Fruit fly (Drosophila melanogaster) whole organism, larva: Measurements from ENCODE around the gene Best3.

Experiments
- noc ChIP-seq: fragments of 200-800 bp; sonication (Bioruptor generic); optimal IDR thresholded peaks from 3 replicates; lab custom pipeline; 2019; ENCODE audit warnings: missing biosample characterization, mild to moderate bottlenecking, missing genetic modification characterization, moderate library complexity

Gene Best3

dm6 chr3L:15302685-15303084 lies at the start of gene Best3:
TSS of gene Best3 (minus strand) at chr3L:15302785.
- TF ChIP-seq noc (tag; lab: Kevin White, UChicago): no peak

- no peak for TF ChIP-seq noc (tag; lab: Kevin White, UChicago)
Observed at dm6 chr3L:15352048-15352447, 49.5 kb upstream of the Best3 start.

- TF ChIP-seq noc (tag; lab: Kevin White, UChicago): no peak
Observed at dm6 chr3L:15348759-15349158, 46.2 kb upstream of the Best3 start.

dm6 chr3L:15347695-15348465 lies 45.3 kb upstream of the Best3 start:
- no peak for TF ChIP-seq noc (tag; lab: Kevin White, UChicago)

dm6 chr3L:15344923-15345322 lies 42.3 kb upstream of the Best3 start:
- no peak for TF ChIP-seq noc (tag; lab: Kevin White, UChicago)

- no peak for TF ChIP-seq noc (tag; lab: Kevin White, UChicago)
Observed at dm6 chr3L:15336277-15336821, 33.8 kb upstream of the Best3 start, which contains the start of gene Toll-6. TSS of gene Toll-6 (plus strand) at chr3L:15336692.

- TF ChIP-seq noc (tag; lab: Kevin White, UChicago): no peak
Observed at dm6 chr3L:15334640-15335039, 32.1 kb upstream of the Best3 start.

- TF ChIP-seq noc (tag; lab: Kevin White, UChicago): no peak
Observed at dm6 chr3L:15330161-15330542, 27.6 kb upstream of the Best3 start.

- TF ChIP-seq noc (tag; lab: Kevin White, UChicago): no peak
Observed at dm6 chr3L:15329261-15330160, 26.9 kb upstream of the Best3 start.

dm6 chr3L:15325445-15325844 lies 22.9 kb upstream of the Best3 start:
- no peak for TF ChIP-seq noc (tag; lab: Kevin White, UChicago)

- TF ChIP-seq noc (tag; lab: Kevin White, UChicago): no peak
Observed at dm6 chr3L:15322173-15322572, 19.6 kb upstream of the Best3 start.

- TF ChIP-seq noc (tag; lab: Kevin White, UChicago): no peak
Observed at dm6 chr3L:15321001-15321438, 18.4 kb upstream of the Best3 start.

- no peak for TF ChIP-seq noc (tag; lab: Kevin White, UChicago)
Observed at dm6 chr3L:15320241-15320640, 17.7 kb upstream of the Best3 start.

- TF ChIP-seq noc (tag; lab: Kevin White, UChicago): no peak
Observed at dm6 chr3L:15315400-15315799, 12.8 kb upstream of the Best3 start.

dm6 chr3L:15314997-15315396 lies 12.4 kb upstream of the Best3 start:
- TF ChIP-seq noc (tag; lab: Kevin White, UChicago): no peak

- no peak for TF ChIP-seq noc (tag; lab: Kevin White, UChicago)
Observed at dm6 chr3L:15314539-15314938, 12.0 kb upstream of the Best3 start.
